Fruit fly (Drosophila melanogaster) whole organism, embryonic: ENCODE data around the gene sage.
A peak's percentile ranks its signal among the peaks of the same experiment; 100 is the strongest.

Source experiments
- Atf3 ChIP-seq: fragments of 200-800 bp; sonication (Bioruptor generic); optimal IDR thresholded peaks from 3 replicates; lab custom pipeline; 2016; ENCODE audit warnings: missing biosample characterization, missing genetic modification characterization
- B-H1 ChIP-seq: fragments of 200-800 bp; sonication (Bioruptor generic); IDR thresholded peaks from 3 replicates; pipeline ENCODE4 v1.3.6; 2022; ENCODE audit warnings: missing biosample characterization, missing genetic modification characterization
- CG10274 ChIP-seq: fragments of 200-800 bp; sonication (Bioruptor generic); optimal IDR thresholded peaks from 3 replicates; lab custom pipeline; 2017; ENCODE audit warnings: missing biosample characterization, mild to moderate bottlenecking, missing genetic modification characterization
- CG11085 ChIP-seq: fragments of 200-800 bp; sonication (Bioruptor generic); IDR thresholded peaks from 2 replicates; pipeline ENCODE4 v1.3.6; 2022; ENCODE audit warnings: missing biosample characterization, missing genetic modification characterization
- CG11398 ChIP-seq: fragments of 200-800 bp; sonication (Bioruptor generic); optimal IDR thresholded peaks from 2 replicates; lab custom pipeline; 2016; ENCODE audit warnings: missing biosample characterization, missing genetic modification characterization
- CG14441 ChIP-seq: fragments of 200-800 bp; sonication (Bioruptor generic); IDR thresholded peaks from 2 replicates; pipeline ENCODE4 v1.3.6; 2022; ENCODE audit warnings: missing biosample characterization, missing genetic modification characterization
- CG15479 ChIP-seq: fragments of 200-800 bp; sonication (Bioruptor generic); optimal IDR thresholded peaks from 3 replicates; lab custom pipeline; 2019; ENCODE audit warnings: missing biosample characterization, mild to moderate bottlenecking, missing genetic modification characterization, moderate library complexity
- CG1603 ChIP-seq: fragments of 200-800 bp; sonication (Bioruptor generic); optimal IDR thresholded peaks from 2 replicates; lab custom pipeline; 2019; ENCODE audit warnings: missing biosample characterization, mild to moderate bottlenecking, missing genetic modification characterization, moderate library complexity
- CG17359 ChIP-seq: fragments of 200-800 bp; sonication (Bioruptor generic); optimal IDR thresholded peaks from 3 replicates; lab custom pipeline; 2018; ENCODE audit warnings: missing biosample characterization, mild to moderate bottlenecking, missing genetic modification characterization, moderate library complexity
- CG17385 ChIP-seq: fragments of 200-800 bp; sonication (Bioruptor generic); optimal IDR thresholded peaks from 3 replicates; lab custom pipeline; 2018; ENCODE audit warnings: missing biosample characterization, mild to moderate bottlenecking, missing genetic modification characterization
- CG18011 ChIP-seq: fragments of 200-800 bp; sonication (Bioruptor generic); optimal IDR thresholded peaks from 2 replicates; lab custom pipeline; 2017; ENCODE audit warnings: missing biosample characterization, missing genetic modification characterization, mild to moderate bottlenecking, moderate library complexity, missing genotype
- CG2120 ChIP-seq: fragments of 200-800 bp; sonication (Bioruptor generic); optimal IDR thresholded peaks from 3 replicates; lab custom pipeline; 2016; ENCODE audit warnings: missing biosample characterization, missing genetic modification characterization
- CG2678 ChIP-seq: fragments of 200-800 bp; sonication (Bioruptor generic); optimal IDR thresholded peaks from 3 replicates; lab custom pipeline; 2019; ENCODE audit warnings: missing biosample characterization, mild to moderate bottlenecking, missing genetic modification characterization, moderate library complexity
- CG30020 ChIP-seq: fragments of 200-800 bp; optimal IDR thresholded peaks from 2 replicates; lab custom pipeline; 2019; ENCODE audit warnings: missing biosample characterization, mild to moderate bottlenecking, missing genetic modification characterization, moderate library complexity
- CG30431 ChIP-seq: fragments of 200-800 bp; sonication (Bioruptor generic); optimal IDR thresholded peaks from 2 replicates; lab custom pipeline; 2017; ENCODE audit warnings: missing biosample characterization, missing genetic modification characterization
- CG31365 ChIP-seq: fragments of 200-800 bp; sonication (Bioruptor generic); optimal IDR thresholded peaks from 2 replicates; lab custom pipeline; 2018; ENCODE audit warnings: missing biosample characterization, mild to moderate bottlenecking, missing genetic modification characterization
- CG32772 ChIP-seq: fragments of 200-800 bp; sonication (Bioruptor generic); IDR thresholded peaks from 2 replicates; pipeline ENCODE4 v1.3.6; 2022; ENCODE audit warnings: missing biosample characterization, missing genetic modification characterization
- CG3838 ChIP-seq: fragments of 200-800 bp; sonication (Bioruptor generic); optimal IDR thresholded peaks from 3 replicates; lab custom pipeline; 2016; ENCODE audit warnings: missing biosample characterization, missing genetic modification characterization
- CG3995 ChIP-seq: fragments of 200-800 bp; sonication (Bioruptor generic); optimal IDR thresholded peaks from 3 replicates; lab custom pipeline; 2016; ENCODE audit warnings: missing biosample characterization, missing genetic modification characterization
- CG4707 ChIP-seq: fragments of 200-800 bp; sonication (Bioruptor generic); optimal IDR thresholded peaks from 2 replicates; lab custom pipeline; 2018; ENCODE audit warnings: missing biosample characterization, mild to moderate bottlenecking, missing genetic modification characterization, moderate library complexity
- CG6654 ChIP-seq: fragments of 200-800 bp; sonication (Bioruptor generic); optimal IDR thresholded peaks from 2 replicates; lab custom pipeline; 2017; ENCODE audit warnings: missing biosample characterization, mild to moderate bottlenecking, missing genetic modification characterization
- CG8944 ChIP-seq: fragments of 200-800 bp; sonication (Bioruptor generic); optimal IDR thresholded peaks from 3 replicates; lab custom pipeline; 2016; ENCODE audit warnings: missing biosample characterization, missing genetic modification characterization
- CG9797 ChIP-seq: fragments of 200-800 bp; sonication (Bioruptor generic); optimal IDR thresholded peaks from 3 replicates; lab custom pipeline; 2018; ENCODE audit warnings: missing biosample characterization, mild to moderate bottlenecking, missing genetic modification characterization
- CG9932 ChIP-seq: fragments of 200-800 bp; sonication (Bioruptor generic); IDR thresholded peaks from 2 replicates; pipeline ENCODE4 v1.3.6; 2022; ENCODE audit warnings: missing biosample characterization, missing genetic modification characterization
- Eip74EF ChIP-seq, 2 experiments: fragments of 200-800 bp in 1 of 2; fragments of >200 bp in 1 of 2; sonication (Bioruptor generic) in 1 of 2; optimal IDR thresholded peaks; 2 replicates each; lab custom pipeline; 2017 to 2019; ENCODE audit warnings: missing biosample characterization in 2 of 2, missing genetic modification characterization in 2 of 2, mild to moderate bottlenecking in 1 of 2, moderate library complexity in 1 of 2
- GATAe ChIP-seq: fragments of 200-800 bp; sonication (Bioruptor generic); conservative IDR thresholded peaks from 2 replicates; pipeline ENCODE4 v1.3.6; 2022; ENCODE audit warnings: missing biosample characterization, missing genetic modification characterization
- Hmx ChIP-seq: fragments of 200-800 bp; sonication (Bioruptor generic); optimal IDR thresholded peaks from 2 replicates; lab custom pipeline; 2016; ENCODE audit warnings: missing biosample characterization, missing genetic modification characterization
- Lpt ChIP-seq: fragments of >200 bp; optimal IDR thresholded peaks from 2 replicates; lab custom pipeline; 2018; ENCODE audit warnings: missing biosample characterization, missing genetic modification characterization
- MESR4 ChIP-seq: fragments of 200-800 bp; sonication (Bioruptor generic); optimal IDR thresholded peaks from 2 replicates; lab custom pipeline; 2018; ENCODE audit warnings: missing biosample characterization, mild to moderate bottlenecking, missing genetic modification characterization, moderate library complexity
- Max ChIP-seq: fragments of 200-800 bp; sonication (Bioruptor generic); optimal IDR thresholded peaks from 2 replicates; lab custom pipeline; 2016; ENCODE audit warnings: missing biosample characterization, mild to moderate bottlenecking, missing genetic modification characterization
- Mrtf ChIP-seq: fragments of 200-800 bp; sonication (Bioruptor generic); IDR thresholded peaks from 3 replicates; pipeline ENCODE4 v1.3.6; 2022; ENCODE audit warnings: missing biosample characterization, missing genetic modification characterization
- NC2β ChIP-seq: fragments of 200-800 bp; sonication (Bioruptor generic); optimal IDR thresholded peaks from 2 replicates; lab custom pipeline; 2016; ENCODE audit warnings: missing biosample characterization, missing genetic modification characterization
- NFAT ChIP-seq: fragments of 200-800 bp; sonication (Bioruptor generic); IDR thresholded peaks from 2 replicates; pipeline ENCODE4 v1.3.6; 2022; ENCODE audit warnings: missing biosample characterization, missing genetic modification characterization
- Nf-YB ChIP-seq: fragments of 200-800 bp; sonication (Bioruptor generic); optimal IDR thresholded peaks from 3 replicates; lab custom pipeline; 2019; ENCODE audit warnings: missing biosample characterization, mild to moderate bottlenecking, missing genetic modification characterization, moderate library complexity
- Sox102F ChIP-seq: fragments of 200-800 bp; sonication (Bioruptor generic); optimal IDR thresholded peaks from 2 replicates; lab custom pipeline; 2018; ENCODE audit warnings: missing biosample characterization, mild to moderate bottlenecking, missing genetic modification characterization, moderate library complexity
- ab ChIP-seq: fragments of 200-800 bp; sonication (Bioruptor generic); optimal IDR thresholded peaks from 2 replicates; lab custom pipeline; 2016; ENCODE audit warnings: missing biosample characterization, missing genetic modification characterization
- abd-A ChIP-seq: fragments of 200-800 bp; sonication (Bioruptor generic); optimal IDR thresholded peaks from 3 replicates; lab custom pipeline; 2019; ENCODE audit warnings: missing biosample characterization, mild to moderate bottlenecking, missing genetic modification characterization, moderate library complexity
- br ChIP-seq: fragments of >200 bp; optimal IDR thresholded peaks from 2 replicates; lab custom pipeline; 2017
- croc ChIP-seq: fragments of 200-800 bp; sonication (Bioruptor generic); conservative IDR thresholded peaks from 3 replicates; pipeline ENCODE4 v1.3.6; 2022; ENCODE audit warnings: missing biosample characterization, missing genetic modification characterization
- crp ChIP-seq, 2 experiments: fragments of 200-800 bp; sonication (Bioruptor generic); optimal IDR thresholded peaks; 2 replicates in 1 of 2; 3 replicates in 1 of 2; lab custom pipeline; 2017; ENCODE audit warnings: missing biosample characterization in 2 of 2, missing genetic modification characterization in 2 of 2, mild to moderate bottlenecking in 1 of 2, moderate library complexity in 1 of 2
- dmrt11E ChIP-seq: fragments of 200-800 bp; sonication (Bioruptor generic); optimal IDR thresholded peaks from 3 replicates; lab custom pipeline; 2018; ENCODE audit warnings: missing biosample characterization, mild to moderate bottlenecking, missing genetic modification characterization, moderate library complexity
- gem ChIP-seq: fragments of 200-800 bp; sonication (Bioruptor generic); optimal IDR thresholded peaks from 2 replicates; lab custom pipeline; 2019; ENCODE audit warnings: missing biosample characterization, mild to moderate bottlenecking, missing genetic modification characterization, moderate library complexity
- insv ChIP-seq, 2 experiments: fragments of 200-800 bp; sonication (Bioruptor generic); optimal IDR thresholded peaks; 3 replicates each; lab custom pipeline; 2016 to 2018; ENCODE audit warnings: missing biosample characterization in 2 of 2, missing genetic modification characterization in 2 of 2
- ken ChIP-seq: fragments of 200-800 bp; sonication (Bioruptor generic); IDR thresholded peaks from 3 replicates; pipeline ENCODE4 v1.3.6; 2022; ENCODE audit warnings: missing biosample characterization, missing genetic modification characterization
- luna ChIP-seq: fragments of 200-800 bp; sonication (Bioruptor generic); optimal IDR thresholded peaks from 2 replicates; lab custom pipeline; 2016; ENCODE audit warnings: missing biosample characterization, missing genetic modification characterization
- mirr ChIP-seq: fragments of 200-800 bp; sonication (Bioruptor generic); optimal IDR thresholded peaks from 3 replicates; lab custom pipeline; 2018; ENCODE audit warnings: missing biosample characterization, mild to moderate bottlenecking, missing genetic modification characterization
- pfk ChIP-seq: fragments of 200-800 bp; sonication (Bioruptor generic); optimal IDR thresholded peaks from 2 replicates; lab custom pipeline; 2018; ENCODE audit warnings: missing biosample characterization, mild to moderate bottlenecking, missing genetic modification characterization, moderate library complexity
- slbo ChIP-seq: fragments of 200-800 bp; sonication (Bioruptor generic); IDR thresholded peaks from 2 replicates; pipeline ENCODE4 v1.3.6; 2022; ENCODE audit warnings: missing biosample characterization, missing genetic modification characterization
- sna ChIP-seq: fragments of 200-800 bp; sonication (Bioruptor generic); IDR thresholded peaks from 2 replicates; pipeline ENCODE4 v1.3.6; 2022; ENCODE audit warnings: missing biosample characterization, missing genetic modification characterization; ENCODE audit not compliant: partially characterized antibody
- tgo ChIP-seq: fragments of 200-800 bp; sonication (Bioruptor generic); IDR thresholded peaks from 3 replicates; pipeline ENCODE4 v1.3.6; 2022; ENCODE audit warnings: missing biosample characterization, missing genetic modification characterization
- zfh1 ChIP-seq: fragments of 200-800 bp; sonication (Bioruptor generic); IDR thresholded peaks from 3 replicates; pipeline ENCODE4 v1.3.6; 2022; ENCODE audit warnings: missing biosample characterization, missing genetic modification characterization

sage gene

dm6 chr3R:9226701-9227313 is 37.1 kb downstream of the sage start (continued):
- TF ChIP-seq crp (GFP tag; optimal IDR thresholded peaks at IDR 0.05; lab: Kevin White, UChicago) (peak in 1 of 2 experiments; percentile 49), CG3838 (GFP tag; lab: Kevin White, UChicago) (no peak), croc (no peak), luna (GFP tag; lab: Kevin White, UChicago) (no peak), CG4707 (GFP tag; lab: Kevin White, UChicago) (no peak), CG30431 (GFP tag; lab: Kevin White, UChicago) (no peak), Max (GFP tag; lab: Kevin White, UChicago) (no peak), CG1603 (no peak), CG10274 (GFP tag; lab: Kevin White, UChicago) (no peak), ken (no peak), CG31365 (no peak), mirr (peak; percentile 76), NC2β (GFP tag; lab: Kevin White, UChicago) (no peak), sna (GFP tag; lab: Robert Waterston, UW) (0 out of 2 replicates have a peak, but pooled peaks have one; percentile 28), Atf3 (GFP tag; lab: Kevin White, UChicago) (no peak), GATAe (GFP tag; lab: Robert Waterston, UW) (no peak), gem (tag; lab: Kevin White, UChicago) (no peak), CG32772 (GFP tag; lab: Robert Waterston, UW) (no peak), Sox102F (GFP tag; lab: Kevin White, UChicago) (no peak), CG8944 (GFP tag; lab: Kevin White, UChicago) (no peak), slbo (GFP tag; lab: Robert Waterston, UW) (no peak), pfk (GFP tag; lab: Kevin White, UChicago) (peak; percentile 74), CG2120 (no peak), NFAT (GFP tag; lab: Robert Waterston, UW) (no peak), insv (GFP tag; optimal IDR thresholded peaks at IDR 0.05; lab: Kevin White, UChicago) (no peak), CG9932 (GFP tag; lab: Robert Waterston, UW) (no peak), Eip74EF (GFP tag; optimal IDR thresholded peaks at IDR 0.05; lab: Kevin White, UChicago) (no peak), CG17385 (peak; percentile 26), Hmx (GFP tag; lab: Kevin White, UChicago) (no peak), CG9797 (GFP tag; lab: Kevin White, UChicago) (no peak), Nf-YB (GFP tag; lab: Kevin White, UChicago) (peak; percentile 59), CG2678 (tag; lab: Kevin White, UChicago) (no peak), br (lab: Kevin White, UChicago) (no peak), CG6654 (GFP tag; lab: Kevin White, UChicago) (no peak), tgo (GFP tag; lab: Robert Waterston, UW) (no peak), Mrtf (GFP tag; lab: Robert Waterston, UW) (no peak), CG3995 (GFP tag; lab: Kevin White, UChicago) (no peak), Lpt (GFP tag; lab: Kevin White, UChicago) (no peak), CG14441 (GFP tag; lab: Robert Waterston, UW) (no peak), CG11398 (no peak), CG17359 (tag; lab: Kevin White, UChicago) (no peak), MESR4 (GFP tag; lab: Kevin White, UChicago) (no peak), CG11085 (GFP tag; lab: Robert Waterston, UW) (no peak), dmrt11E (tag; lab: Kevin White, UChicago) (no peak), CG15479 (GFP tag; lab: Kevin White, UChicago) (no peak), zfh1 (GFP tag; lab: Robert Waterston, UW) (no peak), abd-A (peak; percentile 96), CG18011 (GFP tag; lab: Kevin White, UChicago) (no peak), CG30020 (tag; lab: Kevin White, UChicago) (no peak), B-H1 (GFP tag; lab: Robert Waterston, UW) (no peak), ab (peak; percentile 2)
